Worm (Caenorhabditis elegans): ENCODE measurements around the gene tsp-18.

- TF ChIP-seq unc-62 (GFP tag; optimal IDR thresholded peaks at IDR 0.05 in 1 of 2): no peak
- no peak for TF ChIP-seq unc-62 (tag; optimal IDR thresholded peaks at IDR 0.05)
- TF ChIP-seq R02D3.7 (tag; optimal IDR thresholded peaks at IDR 0.05): no peak
- TF ChIP-seq set-16 (GFP tag; IDR thresholded peaks at IDR 0.05): no peak
Observed at ce11 chrII:5895870-5896269, 8.5 kb upstream of the tsp-18 start, which contains the start of gene F59G1.4.
